4 fruit fly cellular contexts compared by ENCODE assay signal in the genomic region with DNA sequence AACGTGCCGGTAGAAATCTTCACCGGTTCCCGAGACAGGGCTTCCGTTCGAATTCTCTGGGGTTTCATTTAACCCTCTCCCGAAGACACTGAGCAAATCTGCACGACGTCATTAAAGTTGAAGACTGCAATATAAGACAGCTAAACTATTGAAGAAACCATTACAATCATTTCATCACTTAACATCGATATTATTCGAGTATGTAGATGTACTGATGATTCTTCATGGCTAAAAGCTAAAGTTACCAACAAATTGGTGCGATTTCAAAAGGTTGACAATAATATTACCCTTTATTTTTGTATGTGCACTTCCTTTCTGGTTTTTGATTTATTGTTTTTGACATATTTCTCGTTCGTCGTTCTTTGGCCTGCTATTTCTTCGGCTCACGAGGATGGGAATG.
TF ChIP-seq lines count a peak whose summit lies in the region.

No protein-coding gene starts in this region.

- no peak for TF ChIP-seq CTCF in whole organism, embryonic (GFP tag; optimal IDR thresholded peaks at IDR 0.05; lab: Kevin White, UChicago)

TF ChIP-seq in whole organism, embryonic, 481 proteins besides CTCF, POLR2A, EP300 and RAD21:
- TF ChIP-seq Dek (tag; optimal IDR thresholded peaks at IDR 0.05; lab: Kevin White, UChicago) (no peak), CG13296 (GFP tag; optimal IDR thresholded peaks at IDR 0.05; lab: Kevin White, UChicago) (no peak), kni (GFP tag; optimal IDR thresholded peaks at IDR 0.05; lab: Kevin White, UChicago) (no peak), lbe (GFP tag; optimal IDR thresholded peaks at IDR 0.05; lab: Kevin White, UChicago) (peak; percentile 22), lmd (GFP tag; IDR thresholded peaks at IDR 0.05; lab: Robert Waterston, UW) (no peak), D (optimal IDR thresholded peaks at IDR 0.05; lab: Kevin White, UChicago) (no peak), D (GFP tag; optimal IDR thresholded peaks at IDR 0.05; lab: Kevin White, UChicago) (no peak), CG17612 (GFP tag; IDR thresholded peaks at IDR 0.05; lab: Robert Waterston, UW) (no peak), Bdp1 (GFP tag; optimal IDR thresholded peaks at IDR 0.05; lab: Kevin White, UChicago) (no peak), CG2199 (GFP tag; IDR thresholded peaks at IDR 0.05; lab: Robert Waterston, UW) (0 out of 3 replicates have a peak, but pooled peaks have one; percentile 21), lilli (GFP tag; optimal IDR thresholded peaks at IDR 0.05; lab: Kevin White, UChicago) (no peak), NC2β (GFP tag; optimal IDR thresholded peaks at IDR 0.05; lab: Kevin White, UChicago) (no peak), gce (GFP tag; IDR thresholded peaks at IDR 0.05; lab: Robert Waterston, UW) (no peak), gfzf (GFP tag; optimal IDR thresholded peaks at IDR 0.05; lab: Kevin White, UChicago) (no peak), corto (GFP tag; optimal IDR thresholded peaks at IDR 0.05; lab: Kevin White, UChicago) (peak; percentile 22), CG10654 (GFP tag; optimal IDR thresholded peaks at IDR 0.05; lab: Kevin White, UChicago) (no peak), CG9817 (tag; optimal IDR thresholded peaks at IDR 0.05; lab: Kevin White, UChicago) (no peak), ac (GFP tag; optimal IDR thresholded peaks at IDR 0.05; lab: Kevin White, UChicago) (no peak)

TF ChIP-seq in whole organism, prepupa, 60 proteins besides CTCF, POLR2A, EP300 and RAD21 (continues in another document):
- TF ChIP-seq Lpt (GFP tag; optimal IDR thresholded peaks at IDR 0.05; lab: Kevin White, UChicago) (no peak), CG6854 (GFP tag; optimal IDR thresholded peaks at IDR 0.05; lab: Kevin White, UChicago) (no peak), CG34406 (GFP tag; optimal IDR thresholded peaks at IDR 0.05; lab: Kevin White, UChicago) (peak; percentile 37), CG3919 (GFP tag; optimal IDR thresholded peaks at IDR 0.05; lab: Kevin White, UChicago) (peak; percentile 28), Hr4 (GFP tag; optimal IDR thresholded peaks at IDR 0.05; lab: Kevin White, UChicago) (no peak), CG10669 (GFP tag; optimal IDR thresholded peaks at IDR 0.05; lab: Kevin White, UChicago) (peak; percentile 38), pdm3 (GFP tag; optimal IDR thresholded peaks at IDR 0.05; lab: Kevin White, UChicago) (peak; percentile 60), CG1621 (tag; optimal IDR thresholded peaks at IDR 0.05; lab: Kevin White, UChicago) (peak; percentile 16), CG7368 (GFP tag; optimal IDR thresholded peaks at IDR 0.05; lab: Kevin White, UChicago) (no peak), cyc (GFP tag; optimal IDR thresholded peaks at IDR 0.05; lab: Kevin White, UChicago) (peak; percentile 73), achi (GFP tag; optimal IDR thresholded peaks at IDR 0.05; lab: Kevin White, UChicago) (peak; percentile 34), Sox102F (GFP tag; optimal IDR thresholded peaks at IDR 0.05; lab: Kevin White, UChicago) (peak; percentile 80), fkh (GFP tag; optimal IDR thresholded peaks at IDR 0.05; lab: Kevin White, UChicago) (no peak), topi (GFP tag; optimal IDR thresholded peaks at IDR 0.05; lab: Kevin White, UChicago) (peak; percentile 78), Ets21C (GFP tag; optimal IDR thresholded peaks at IDR 0.05; lab: Kevin White, UChicago) (peak; percentile 65), OdsH (GFP tag; optimal IDR thresholded peaks at IDR 0.05; lab: Kevin White, UChicago) (peak; percentile 14), svp (GFP tag; lab: Kevin White, UChicago) (peak; percentile 88), CG31627 (GFP tag; optimal IDR thresholded peaks at IDR 0.05; lab: Kevin White, UChicago) (peak; percentile 78), dac (GFP tag; optimal IDR thresholded peaks at IDR 0.05; lab: Kevin White, UChicago) (no peak), salr (GFP tag; optimal IDR thresholded peaks at IDR 0.05; lab: Kevin White, UChicago) (no peak), eg (GFP tag; IDR thresholded peaks at IDR 0.05; lab: Robert Waterston, UW) (no peak), CG6792 (GFP tag; optimal IDR thresholded peaks at IDR 0.05; lab: Kevin White, UChicago) (peak; percentile 43), Met (GFP tag; optimal IDR thresholded peaks at IDR 0.05; lab: Kevin White, UChicago) (peak; percentile 83), CG15336 (GFP tag; IDR thresholded peaks at IDR 0.05; lab: Robert Waterston, UW) (no peak)

TF ChIP-seq in whole organism, pupa, 21 proteins besides CTCF, POLR2A, EP300 and RAD21:
- TF ChIP-seq rn (GFP tag; IDR thresholded peaks at IDR 0.05; lab: Robert Waterston, UW) (no peak), Snoo (tag; optimal IDR thresholded peaks at IDR 0.05; lab: Kevin White, UChicago) (peak; percentile 48), CG14655 (GFP tag; optimal IDR thresholded peaks at IDR 0.05; lab: Kevin White, UChicago) (no peak), Pif1A (GFP tag; optimal IDR thresholded peaks at IDR 0.05; lab: Kevin White, UChicago) (peak; percentile 24), CG34367 (tag; optimal IDR thresholded peaks at IDR 0.05; lab: Kevin White, UChicago) (no peak), Ets98B (GFP tag; IDR thresholded peaks at IDR 0.05; lab: Robert Waterston, UW) (no peak), CG32121 (GFP tag; IDR thresholded peaks at IDR 0.05; lab: Robert Waterston, UW) (no peak), CG15710 (tag; optimal IDR thresholded peaks at IDR 0.05; lab: Kevin White, UChicago) (peak; percentile 47), CG17806 (tag; optimal IDR thresholded peaks at IDR 0.05; lab: Kevin White, UChicago) (peak; percentile 47), CG10348 (GFP tag; IDR thresholded peaks at IDR 0.05; lab: Robert Waterston, UW) (no peak), D1 (tag; optimal IDR thresholded peaks at IDR 0.05; lab: Kevin White, UChicago) (no peak), gl (tag; optimal IDR thresholded peaks at IDR 0.05; lab: Kevin White, UChicago) (no peak), CG8159 (tag; optimal IDR thresholded peaks at IDR 0.05; lab: Kevin White, UChicago) (peak; percentile 46), fd96Ca (GFP tag; IDR thresholded peaks at IDR 0.05; lab: Robert Waterston, UW) (no peak), CG13204 (GFP tag; optimal IDR thresholded peaks at IDR 0.05; lab: Kevin White, UChicago) (peak; percentile 3), EcR (GFP tag; optimal IDR thresholded peaks at IDR 0.05; lab: Kevin White, UChicago) (no peak), CG8301 (tag; optimal IDR thresholded peaks at IDR 0.05; lab: Kevin White, UChicago) (no peak), CG12605 (GFP tag; IDR thresholded peaks at IDR 0.05; lab: Robert Waterston, UW) (no peak), CG4496 (GFP tag; IDR thresholded peaks at IDR 0.05; lab: Robert Waterston, UW) (no peak), CG9948 (tag; optimal IDR thresholded peaks at IDR 0.05; lab: Kevin White, UChicago) (peak; percentile 7), Pif1B (GFP tag; optimal IDR thresholded peaks at IDR 0.05; lab: Kevin White, UChicago) (peak; percentile 4)
TF ChIP-seq in whole organism, pupa: peak in this region for 8.

TF ChIP-seq in whole organism, wandering third instar larva, 38 proteins besides CTCF, POLR2A, EP300 and RAD21 (continues in another document):
- TF ChIP-seq Vsx2 (GFP tag; optimal IDR thresholded peaks at IDR 0.05; lab: Kevin White, UChicago; ENCODE audit: partially characterized antibody) (no peak), ey (GFP tag; optimal IDR thresholded peaks at IDR 0.05; lab: Kevin White, UChicago) (peak; percentile 79), Abd-B (GFP tag; optimal IDR thresholded peaks at IDR 0.05; lab: Kevin White, UChicago) (no peak), tai (GFP tag; optimal IDR thresholded peaks at IDR 0.05; lab: Kevin White, UChicago) (no peak), N (GFP tag; optimal IDR thresholded peaks at IDR 0.05; lab: Kevin White, UChicago) (no peak), OdsH (GFP tag; optimal IDR thresholded peaks at IDR 0.05; lab: Kevin White, UChicago) (peak; percentile 59), Dif (GFP tag; optimal IDR thresholded peaks at IDR 0.05; lab: Kevin White, UChicago; ENCODE audit: partially characterized antibody) (no peak), br (GFP tag; optimal IDR thresholded peaks at IDR 0.05; lab: Kevin White, UChicago) (peak; percentile 69), rgr (GFP tag; optimal IDR thresholded peaks at IDR 0.05; lab: Kevin White, UChicago) (peak; percentile 63), Rel (GFP tag; optimal IDR thresholded peaks at IDR 0.05; lab: Kevin White, UChicago) (no peak), Rel (tag; optimal IDR thresholded peaks at IDR 0.05; lab: Kevin White, UChicago) (no peak), Jra (GFP tag; optimal IDR thresholded peaks at IDR 0.05; lab: Kevin White, UChicago) (no peak), CG9705 (GFP tag; optimal IDR thresholded peaks at IDR 0.05; lab: Kevin White, UChicago) (peak; percentile 55), lola (GFP tag; optimal IDR thresholded peaks at IDR 0.05; lab: Kevin White, UChicago) (no peak), Hnf4 (GFP tag; optimal IDR thresholded peaks at IDR 0.05; lab: Kevin White, UChicago) (peak; percentile 22), pan (optimal IDR thresholded peaks at IDR 0.05; lab: Kevin White, UChicago) (no peak), Dfd (GFP tag; optimal IDR thresholded peaks at IDR 0.05; lab: Kevin White, UChicago) (no peak), jim (GFP tag; optimal IDR thresholded peaks at IDR 0.05; lab: Kevin White, UChicago) (no peak), Hr83 (GFP tag; optimal IDR thresholded peaks at IDR 0.05; lab: Kevin White, UChicago; ENCODE audit: poor library complexity, severe bottlenecking) (no peak), CG32264 (GFP tag; optimal IDR thresholded peaks at IDR 0.05; lab: Kevin White, UChicago) (no peak), sv (GFP tag; optimal IDR thresholded peaks at IDR 0.05; lab: Kevin White, UChicago) (no peak), dmrt93B (GFP tag; optimal IDR thresholded peaks at IDR 0.05; lab: Kevin White, UChicago) (peak; percentile 43), dl (GFP tag; optimal IDR thresholded peaks at IDR 0.05; lab: Kevin White, UChicago; ENCODE audit: insufficient read depth in 1 of 2, partially characterized antibody in 2 of 2) (no peak), CrebA (GFP tag; optimal IDR thresholded peaks at IDR 0.05; lab: Kevin White, UChicago; ENCODE audit: borderline replicate concordance) (no peak), psq (GFP tag; optimal IDR thresholded peaks at IDR 0.05; lab: Kevin White, UChicago) (peak; percentile 64), Mio (GFP tag; optimal IDR thresholded peaks at IDR 0.05; lab: Kevin White, UChicago) (no peak), GATAd (GFP tag; optimal IDR thresholded peaks at IDR 0.05; lab: Kevin White, UChicago) (no peak), foxo (GFP tag; optimal IDR thresholded peaks at IDR 0.05; lab: Kevin White, UChicago) (peak in 1 of 2 experiments; percentile 80), usp (GFP tag; optimal IDR thresholded peaks at IDR 0.05; lab: Kevin White, UChicago) (no peak), HLH106 (tag; optimal IDR thresholded peaks at IDR 0.05; lab: Kevin White, UChicago) (peak; percentile 79), fru (GFP tag; optimal IDR thresholded peaks at IDR 0.05; lab: Kevin White, UChicago) (peak; percentile 82), dsf (GFP tag; optimal IDR thresholded peaks at IDR 0.05; lab: Kevin White, UChicago; ENCODE audit: borderline replicate concordance) (no peak), Myc (optimal IDR thresholded peaks at IDR 0.05; lab: Kevin White, UChicago) (no peak)
